Worm (Caenorhabditis elegans) whole organism, L2 larva: ENCODE results near the gene H10E21.1.

Experiments used
- lin-13 ChIP-seq: fragments of 150-350 bp; optimal IDR thresholded peaks from 2 replicates; lab custom pipeline; 2014; ENCODE audit warnings: missing biosample characterization, missing genetic modification reagents, missing genetic modification characterization
- mab-5 ChIP-seq: fragments of 150-350 bp; optimal IDR thresholded peaks from 2 replicates; lab custom pipeline; 2014; ENCODE audit warnings: missing biosample characterization, missing genetic modification characterization
- nhr-10 ChIP-seq: sonication (generic microtip); optimal IDR thresholded peaks from 2 replicates; lab custom pipeline; 2017; ENCODE audit warnings: missing biosample characterization, missing genetic modification characterization

ce11 chrIII:38117-38516, 22.5 kb downstream of the H10E21.1 start, which contains the start of gene clp-10:
- TF ChIP-seq lin-13 (no peak), nhr-10 (tag; lab: Kevin White, UChicago) (no peak), mab-5 (tag; lab: Kevin White, UChicago) (no peak)
